Fruit fly (Drosophila melanogaster) whole organism, embryonic: Measurements from ENCODE around the gene Pif1B.

Source experiments
- BEAF-32 ChIP-seq: fragments of 200-800 bp; sonication (Bioruptor generic); optimal IDR thresholded peaks from 3 replicates; lab custom pipeline; 2017; ENCODE audit warnings: missing biosample characterization, missing genetic modification characterization, mild to moderate bottlenecking, moderate library complexity, missing genetic modification reagents
- CG10979 ChIP-seq: fragments of 200-800 bp; sonication (Bioruptor generic); optimal IDR thresholded peaks from 2 replicates; lab custom pipeline; 2018; ENCODE audit warnings: missing biosample characterization, mild to moderate bottlenecking, missing genetic modification characterization, moderate library complexity
- CG11247 ChIP-seq: fragments of 200-800 bp; sonication (Bioruptor generic); IDR thresholded peaks from 2 replicates; pipeline ENCODE4 v1.3.6; 2022; ENCODE audit warnings: missing biosample characterization, missing genetic modification characterization
- CG11456 ChIP-seq: fragments of 200-800 bp; sonication (Bioruptor generic); IDR thresholded peaks from 3 replicates; pipeline ENCODE4 v1.3.6; 2022; ENCODE audit warnings: missing biosample characterization, missing genetic modification characterization
- CG11696 ChIP-seq: fragments of 200-800 bp; sonication (Bioruptor generic); IDR thresholded peaks from 2 replicates; pipeline ENCODE4 v1.3.6; 2022; ENCODE audit warnings: missing biosample characterization, missing genetic modification characterization
- CG12942 ChIP-seq: fragments of 200-800 bp; sonication (Bioruptor generic); optimal IDR thresholded peaks from 3 replicates; lab custom pipeline; 2016; ENCODE audit warnings: missing biosample characterization, missing genetic modification characterization
- CG15479 ChIP-seq: fragments of 200-800 bp; sonication (Bioruptor generic); optimal IDR thresholded peaks from 3 replicates; lab custom pipeline; 2019; ENCODE audit warnings: missing biosample characterization, mild to moderate bottlenecking, missing genetic modification characterization, moderate library complexity
- CG16815 ChIP-seq: fragments of 200-800 bp; sonication (Bioruptor generic); optimal IDR thresholded peaks from 3 replicates; lab custom pipeline; 2017; ENCODE audit warnings: missing biosample characterization, mild to moderate bottlenecking, missing genetic modification characterization
- CG17186 ChIP-seq: fragments of 200-800 bp; sonication (Bioruptor generic); optimal IDR thresholded peaks from 3 replicates; lab custom pipeline; 2017; ENCODE audit warnings: missing biosample characterization, missing genetic modification reagents, missing genetic modification characterization
- CG17328 ChIP-seq: fragments of 200-800 bp; sonication (Bioruptor generic); IDR thresholded peaks from 2 replicates; pipeline ENCODE4 v1.3.6; 2022; ENCODE audit warnings: missing biosample characterization, missing genetic modification characterization
- CG17359 ChIP-seq: fragments of 200-800 bp; sonication (Bioruptor generic); optimal IDR thresholded peaks from 3 replicates; lab custom pipeline; 2018; ENCODE audit warnings: missing biosample characterization, mild to moderate bottlenecking, missing genetic modification characterization, moderate library complexity
- CG17802 ChIP-seq: fragments of 200-800 bp; sonication (Bioruptor generic); optimal IDR thresholded peaks from 2 replicates; lab custom pipeline; 2018; ENCODE audit warnings: missing biosample characterization, mild to moderate bottlenecking, missing genetic modification characterization, moderate library complexity
- CG3163 ChIP-seq: fragments of 200-800 bp; sonication (Bioruptor generic); optimal IDR thresholded peaks from 3 replicates; lab custom pipeline; 2016; ENCODE audit warnings: missing biosample characterization, missing genetic modification characterization
- CG32532 ChIP-seq: fragments of 200-800 bp; sonication (Bioruptor generic); IDR thresholded peaks from 2 replicates; pipeline ENCODE4 v1.3.6; 2022; ENCODE audit warnings: missing biosample characterization, missing genetic modification characterization
- CG32772 ChIP-seq: fragments of 200-800 bp; sonication (Bioruptor generic); IDR thresholded peaks from 2 replicates; pipeline ENCODE4 v1.3.6; 2022; ENCODE audit warnings: missing biosample characterization, missing genetic modification characterization
- CG43689 ChIP-seq: fragments of 200-800 bp; sonication (Bioruptor generic); IDR thresholded peaks from 2 replicates; pipeline ENCODE4 v1.3.6; 2022; ENCODE audit warnings: missing biosample characterization, missing genetic modification characterization
- CG4820 ChIP-seq: fragments of 200-800 bp; sonication (Bioruptor generic); optimal IDR thresholded peaks from 3 replicates; lab custom pipeline; 2016; ENCODE audit warnings: missing biosample characterization, missing genetic modification characterization
- CG7928 ChIP-seq: fragments of 200-800 bp; sonication (Bioruptor generic); optimal IDR thresholded peaks from 2 replicates; lab custom pipeline; 2017; ENCODE audit warnings: missing biosample characterization, mild to moderate bottlenecking, missing genetic modification characterization
- CG7963 ChIP-seq: fragments of 200-800 bp; sonication (Bioruptor generic); IDR thresholded peaks from 3 replicates; pipeline ENCODE4 v1.3.6; 2022; ENCODE audit warnings: missing biosample characterization, missing genetic modification characterization; ENCODE audit not compliant: partially characterized antibody
- CG8290 ChIP-seq, 3 experiments: fragments of 200-800 bp; sonication (Bioruptor generic); optimal IDR thresholded peaks; 2 replicates each; lab custom pipeline; 2016 to 2019; ENCODE audit warnings: missing biosample characterization in 3 of 3, missing genetic modification characterization in 3 of 3, mild to moderate bottlenecking in 2 of 3, moderate library complexity in 1 of 3
- Dfd ChIP-seq, 2 experiments: fragments of >200 bp; optimal IDR thresholded peaks; 2 replicates each; lab custom pipeline; 2017; ENCODE audit warnings: missing biosample characterization in 2 of 2, missing genetic modification characterization in 2 of 2
- Drgx ChIP-seq: fragments of 200-800 bp; sonication (Bioruptor generic); IDR thresholded peaks from 2 replicates; pipeline ENCODE4 v1.3.6; 2022; ENCODE audit warnings: missing biosample characterization, missing genetic modification characterization
- HHEX ChIP-seq: fragments of 200-800 bp; sonication (Bioruptor generic); optimal IDR thresholded peaks from 3 replicates; lab custom pipeline; 2017; ENCODE audit warnings: missing biosample characterization, mild to moderate bottlenecking, missing genetic modification characterization, missing genetic modification reagents
- Hand ChIP-seq: fragments of 200-800 bp; sonication (Bioruptor generic); optimal IDR thresholded peaks from 2 replicates; lab custom pipeline; 2017; ENCODE audit warnings: mild to moderate bottlenecking, missing biosample characterization, missing genetic modification reagents, missing genetic modification characterization
- Lhr ChIP-seq: fragments of 200-800 bp; sonication (Bioruptor generic); optimal IDR thresholded peaks from 3 replicates; lab custom pipeline; 2017; ENCODE audit warnings: mild to moderate bottlenecking, missing biosample characterization, missing genetic modification reagents, missing genetic modification characterization
- Mrtf ChIP-seq: fragments of 200-800 bp; sonication (Bioruptor generic); IDR thresholded peaks from 3 replicates; pipeline ENCODE4 v1.3.6; 2022; ENCODE audit warnings: missing biosample characterization, missing genetic modification characterization
- NC2β ChIP-seq: fragments of 200-800 bp; sonication (Bioruptor generic); optimal IDR thresholded peaks from 2 replicates; lab custom pipeline; 2016; ENCODE audit warnings: missing biosample characterization, missing genetic modification characterization
- Ptx1 ChIP-seq: fragments of 200-800 bp; sonication (Bioruptor generic); IDR thresholded peaks from 2 replicates; pipeline ENCODE4 v1.3.6; 2022; ENCODE audit warnings: missing biosample characterization, missing genetic modification characterization
- Sox102F ChIP-seq: fragments of 200-800 bp; sonication (Bioruptor generic); optimal IDR thresholded peaks from 2 replicates; lab custom pipeline; 2018; ENCODE audit warnings: missing biosample characterization, mild to moderate bottlenecking, missing genetic modification characterization, moderate library complexity
- Ssrp ChIP-seq: fragments of 200-800 bp; sonication (Bioruptor generic); optimal IDR thresholded peaks from 2 replicates; lab custom pipeline; 2018; ENCODE audit warnings: missing biosample characterization, mild to moderate bottlenecking, missing genetic modification characterization, moderate library complexity
- Stat92E ChIP-seq, 3 experiments: fragments of >200 bp in 2 of 3; fragments of 200-800 bp in 1 of 3; sonication (Bioruptor generic) in 1 of 3; optimal IDR thresholded peaks; 2 replicates each; lab custom pipeline; 2017 to 2019; ENCODE audit warnings: missing biosample characterization in 3 of 3, missing genetic modification characterization in 3 of 3, mild to moderate bottlenecking in 1 of 3, moderate library complexity in 1 of 3
- al ChIP-seq: fragments of 200-800 bp; sonication (Bioruptor generic); IDR thresholded peaks from 2 replicates; pipeline ENCODE4 v1.3.6; 2022; ENCODE audit warnings: missing biosample characterization, missing genetic modification characterization
- bsh ChIP-seq, 2 experiments: fragments of 200-800 bp; sonication (Bioruptor generic); optimal IDR thresholded peaks; 2 replicates each; lab custom pipeline; 2017 to 2018; ENCODE audit warnings: mild to moderate bottlenecking in 2 of 2, missing biosample characterization in 2 of 2, missing genetic modification characterization in 2 of 2, moderate library complexity in 1 of 2
- cas ChIP-seq: fragments of 200-800 bp; sonication (Bioruptor generic); IDR thresholded peaks from 2 replicates; pipeline ENCODE4 v1.3.6; 2022; ENCODE audit warnings: missing biosample characterization, missing genetic modification characterization
- fru ChIP-seq: fragments of >200 bp; optimal IDR thresholded peaks from 2 replicates; lab custom pipeline; 2017
- gce ChIP-seq: fragments of 200-800 bp; sonication (Bioruptor generic); IDR thresholded peaks from 3 replicates; pipeline ENCODE4 v1.3.6; 2022; ENCODE audit warnings: missing biosample characterization, missing genetic modification characterization
- gem ChIP-seq: fragments of 200-800 bp; sonication (Bioruptor generic); optimal IDR thresholded peaks from 2 replicates; lab custom pipeline; 2019; ENCODE audit warnings: missing biosample characterization, mild to moderate bottlenecking, missing genetic modification characterization, moderate library complexity
- gfzf ChIP-seq: fragments of 200-800 bp; sonication (Bioruptor generic); optimal IDR thresholded peaks from 2 replicates; lab custom pipeline; 2016; ENCODE audit warnings: missing biosample characterization, mild to moderate bottlenecking, missing genetic modification characterization, moderate library complexity
- grau ChIP-seq: fragments of 200-800 bp; optimal IDR thresholded peaks from 3 replicates; lab custom pipeline; 2019; ENCODE audit warnings: missing biosample characterization, mild to moderate bottlenecking, missing genetic modification characterization, moderate library complexity
- kni ChIP-seq: fragments of 200-800 bp; sonication (Bioruptor generic); optimal IDR thresholded peaks from 3 replicates; lab custom pipeline; 2017; ENCODE audit warnings: mild to moderate bottlenecking, missing biosample characterization, missing genetic modification reagents, missing genetic modification characterization
- knrl ChIP-seq: fragments of 200-800 bp; sonication (Bioruptor generic); IDR thresholded peaks from 3 replicates; pipeline ENCODE4 v1.3.6; 2022; ENCODE audit warnings: missing biosample characterization, missing genetic modification characterization; ENCODE audit not compliant: partially characterized antibody
- mam ChIP-seq: fragments of 200-800 bp; sonication (Bioruptor generic); optimal IDR thresholded peaks from 3 replicates; lab custom pipeline; 2016; ENCODE audit warnings: missing biosample characterization, missing genetic modification characterization
- nmo ChIP-seq: fragments of 200-800 bp; sonication (Bioruptor generic); optimal IDR thresholded peaks from 2 replicates; lab custom pipeline; 2018; ENCODE audit warnings: missing biosample characterization, mild to moderate bottlenecking, missing genetic modification characterization, moderate library complexity
- psq ChIP-seq: fragments of 200-800 bp; sonication (Bioruptor generic); optimal IDR thresholded peaks from 2 replicates; lab custom pipeline; 2017; ENCODE audit warnings: missing biosample characterization, missing genetic modification characterization
- row ChIP-seq: fragments of 200-800 bp; sonication (Bioruptor generic); IDR thresholded peaks from 3 replicates; pipeline ENCODE4 v1.3.6; 2022; ENCODE audit warnings: missing biosample characterization, missing genetic modification characterization
- schlank ChIP-seq: fragments of 200-800 bp; sonication (Bioruptor generic); optimal IDR thresholded peaks from 2 replicates; lab custom pipeline; 2018; ENCODE audit warnings: missing biosample characterization, mild to moderate bottlenecking, missing genetic modification characterization
- sens ChIP-seq: fragments of 200-800 bp; sonication (Bioruptor generic); peaks from one replicate; lab custom pipeline; 2016; ENCODE audit warnings: missing biosample characterization, missing genetic modification characterization
- sisA ChIP-seq: fragments of 200-800 bp; sonication (Bioruptor generic); IDR thresholded peaks from 2 replicates; pipeline ENCODE4 v1.3.6; 2022; ENCODE audit warnings: missing biosample characterization, missing genetic modification characterization
- tgo ChIP-seq: fragments of 200-800 bp; sonication (Bioruptor generic); IDR thresholded peaks from 3 replicates; pipeline ENCODE4 v1.3.6; 2022; ENCODE audit warnings: missing biosample characterization, missing genetic modification characterization
- wor ChIP-seq: fragments of 200-800 bp; sonication (Bioruptor generic); IDR thresholded peaks from 2 replicates; pipeline ENCODE4 v1.3.6; 2022; ENCODE audit warnings: missing biosample characterization, missing genetic modification characterization

The Pif1B gene

dm6 chr3R:8847096-8847639 is 46.2 kb upstream of the Pif1B start:
- no peak for TF ChIP-seq CG7928 (GFP tag; lab: Kevin White, UChicago)
- TF ChIP-seq CG32772 (GFP tag; lab: Robert Waterston, UW), result no peak
- TF ChIP-seq row (GFP tag; lab: Robert Waterston, UW), result peak; percentile 44; the same call in 2 of the 3 replicates
- TF ChIP-seq CG16815 (GFP tag; lab: Kevin White, UChicago), result no peak
- TF ChIP-seq Ssrp (tag; lab: Kevin White, UChicago), result peak; percentile 6
- no peak for TF ChIP-seq Dfd (GFP tag; optimal IDR thresholded peaks at IDR 0.05; lab: Kevin White, UChicago)
- TF ChIP-seq CG7963 (GFP tag; lab: Robert Waterston, UW), result no peak
- TF ChIP-seq Ptx1 (GFP tag; lab: Robert Waterston, UW), result 0 out of 2 replicates have a peak, but pooled peaks have one; percentile 18
- 0 out of 2 replicates have a peak, but pooled peaks have one; percentile 9 for TF ChIP-seq sisA (GFP tag; lab: Robert Waterston, UW)
- TF ChIP-seq schlank, result no peak
- no peak for TF ChIP-seq CG17802 (tag; lab: Kevin White, UChicago)
- no peak for TF ChIP-seq CG10979 (tag; lab: Kevin White, UChicago)
- TF ChIP-seq sens (GFP tag; lab: Kevin White, UChicago), result peak; percentile 36
- TF ChIP-seq Drgx (GFP tag; lab: Robert Waterston, UW), result peak; percentile 31; the same call in 1 of the 2 replicates
- no peak for TF ChIP-seq cas (GFP tag; lab: Robert Waterston, UW)
- no peak for TF ChIP-seq psq (GFP tag; lab: Kevin White, UChicago)
- TF ChIP-seq CG32532, result no peak
- TF ChIP-seq Hand (GFP tag; lab: Kevin White, UChicago), result no peak
- no peak for TF ChIP-seq CG11696 (GFP tag; lab: Robert Waterston, UW)
- no peak for TF ChIP-seq CG8290 (GFP tag; optimal IDR thresholded peaks at IDR 0.05; lab: Kevin White, UChicago)
- TF ChIP-seq CG8290 (tag; optimal IDR thresholded peaks at IDR 0.05; lab: Kevin White, UChicago), result no peak
- TF ChIP-seq CG11456 (GFP tag; lab: Robert Waterston, UW), result no peak
- TF ChIP-seq grau (tag; lab: Kevin White, UChicago), result peak; percentile 66
- TF ChIP-seq knrl (GFP tag; lab: Robert Waterston, UW), result no peak
- TF ChIP-seq Mrtf, result no peak
- TF ChIP-seq al (GFP tag; lab: Robert Waterston, UW), result no peak
- TF ChIP-seq CG12942 (GFP tag; lab: Kevin White, UChicago), result no peak
- peak; percentile 7 to 22 for TF ChIP-seq bsh (GFP tag; optimal IDR thresholded peaks at IDR 0.05; lab: Kevin White, UChicago)
- no peak for TF ChIP-seq Lhr (GFP tag; lab: Kevin White, UChicago)
- peak; percentile 24 for TF ChIP-seq gem
- TF ChIP-seq HHEX, result no peak
- TF ChIP-seq Sox102F, result peak; percentile 15
- no peak for TF ChIP-seq mam (GFP tag; lab: Kevin White, UChicago)
- TF ChIP-seq fru (lab: Kevin White, UChicago), result no peak

dm6 chr3R:8846154-8846648 is 45.2 kb upstream of the Pif1B start:
- peak; percentile 64 for TF ChIP-seq CG17328 (GFP tag; lab: Robert Waterston, UW)
- no peak for TF ChIP-seq BEAF-32 (GFP tag; lab: Kevin White, UChicago)
- peak; percentile 94 for TF ChIP-seq kni (GFP tag; lab: Kevin White, UChicago)
- no peak for TF ChIP-seq CG43689
- peak; percentile 56 for TF ChIP-seq CG17359 (tag; lab: Kevin White, UChicago)
- peak; percentile 67 for TF ChIP-seq CG15479 (GFP tag; lab: Kevin White, UChicago)
- no peak for TF ChIP-seq wor (GFP tag; lab: Robert Waterston, UW)
- peak; percentile 35 for TF ChIP-seq CG17186 (GFP tag; lab: Kevin White, UChicago)
- TF ChIP-seq CG4820 (GFP tag; lab: Kevin White, UChicago), result no peak
- TF ChIP-seq Stat92E (GFP tag; optimal IDR thresholded peaks at IDR 0.05; lab: Kevin White, UChicago), result peak in 1 of 3 experiments; percentile 88
- TF ChIP-seq tgo (GFP tag; lab: Robert Waterston, UW), result peak; percentile 23; the same call in 1 of the 3 replicates
- TF ChIP-seq NC2β, result peak; percentile 65
- no peak for TF ChIP-seq nmo
- peak; percentile 52 for TF ChIP-seq CG3163 (GFP tag; lab: Kevin White, UChicago)
- TF ChIP-seq gce (GFP tag; lab: Robert Waterston, UW), result peak; percentile 41; the same call in 2 of the 3 replicates
- TF ChIP-seq gfzf (GFP tag; lab: Kevin White, UChicago), result no peak
- TF ChIP-seq CG11247, result no peak
